Fruit fly (Drosophila melanogaster): Measurements from ENCODE around the gene Spag1.

Gene Spag1

DNA sequence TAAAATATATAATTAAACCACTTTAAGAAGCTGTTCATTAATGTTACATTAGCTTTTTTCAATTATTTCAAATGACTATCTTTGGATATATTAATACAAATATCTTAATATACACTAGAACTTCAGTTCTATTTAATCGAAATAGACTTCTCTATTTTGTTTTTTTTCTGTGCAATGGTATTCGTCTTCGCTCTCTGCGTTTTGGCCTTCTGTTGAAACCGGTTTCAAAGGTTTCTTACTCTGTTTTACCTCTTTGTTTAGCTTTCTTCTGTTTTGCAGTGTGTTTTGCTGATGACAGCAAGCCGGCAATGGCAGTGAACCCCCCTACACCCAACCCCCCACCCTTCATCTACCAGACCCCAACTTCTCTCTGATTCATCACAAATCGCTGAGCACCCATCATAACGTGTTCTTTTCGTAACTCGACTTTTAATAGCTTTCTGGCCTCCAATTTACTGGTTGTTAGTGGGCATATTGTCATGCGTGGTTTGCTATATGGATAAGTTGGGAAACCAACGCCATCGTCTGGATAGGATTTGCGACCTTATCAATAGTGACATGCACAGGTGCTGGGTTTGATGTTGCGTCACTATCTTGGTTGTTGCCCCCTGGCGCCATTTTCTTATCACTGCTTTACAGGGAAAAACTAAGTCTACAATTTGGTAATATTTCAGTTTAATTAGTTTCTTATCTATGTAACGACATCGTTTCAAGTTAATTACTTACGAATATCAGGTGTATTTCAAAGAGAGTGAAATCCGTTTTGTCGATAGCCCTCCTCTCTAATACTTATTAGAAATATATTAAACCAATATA, 21.4 kb downstream of the Spag1 start (continued):
- no peak for TF ChIP-seq twi (tag; optimal IDR thresholded peaks at IDR 0.05)

DNA sequence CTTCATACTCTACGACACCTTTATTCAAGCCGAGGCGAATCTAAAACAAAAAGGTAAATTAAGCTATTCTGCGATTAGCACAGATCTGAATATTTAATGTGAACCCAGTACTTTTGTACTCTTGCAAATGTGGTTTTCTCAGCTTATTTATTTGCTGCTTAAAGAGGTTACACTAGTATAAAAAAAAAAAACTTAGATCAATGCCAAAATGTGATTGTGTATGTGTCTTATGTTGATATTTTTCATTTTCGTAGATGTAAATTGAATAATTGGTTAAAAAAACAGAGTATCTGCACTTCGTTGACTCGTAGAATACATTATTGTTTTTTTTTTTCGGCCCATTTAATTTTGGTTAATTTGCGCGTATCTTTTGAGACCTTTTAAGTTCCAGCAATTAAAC, 22.1 kb downstream of the Spag1 start:
- TF ChIP-seq E2f1 (GFP tag; IDR thresholded peaks at IDR 0.05) (0 out of 2 replicates have a peak, but pooled peaks have one; percentile 17), CG2678 (tag; optimal IDR thresholded peaks at IDR 0.05) (peak; percentile 47), Meics (GFP tag; optimal IDR thresholded peaks at IDR 0.05) (peak; percentile 37), Ptx1 (GFP tag; IDR thresholded peaks at IDR 0.05) (peak; percentile 21; the same call in 1 of the 2 replicates), CG14441 (GFP tag; IDR thresholded peaks at IDR 0.05) (0 out of 2 replicates have a peak, but pooled peaks have one; percentile 13), CG15269 (tag; optimal IDR thresholded peaks at IDR 0.05) (peak; percentile 31), psq (GFP tag; optimal IDR thresholded peaks at IDR 0.05) (no peak), CG31224 (GFP tag; IDR thresholded peaks at IDR 0.05) (0 out of 2 replicates have a peak, but pooled peaks have one; percentile 5), H2.0 (GFP tag; IDR thresholded peaks at IDR 0.05) (no peak), lab (GFP tag; optimal IDR thresholded peaks at IDR 0.05) (peak; percentile 30), CG11093 (GFP tag; IDR thresholded peaks at IDR 0.05) (no peak), CG2120 (GFP tag; optimal IDR thresholded peaks at IDR 0.05) (peak; percentile 12), row (GFP tag; IDR thresholded peaks at IDR 0.05) (peak; percentile 69; the same call in 2 of the 3 replicates), kni (GFP tag; optimal IDR thresholded peaks at IDR 0.05) (no peak), croc (GFP tag; conservative IDR thresholded peaks at IDR 0.05) (no peak), CG13624 (GFP tag; optimal IDR thresholded peaks at IDR 0.05) (peak; percentile 3), Fer3 (tag; optimal IDR thresholded peaks at IDR 0.05) (peak; percentile 1), D19A (tag; optimal IDR thresholded peaks at IDR 0.05) (peak; percentile 79), CG11695 (GFP tag; IDR thresholded peaks at IDR 0.05) (0 out of 3 replicates have a peak, but pooled peaks have one; percentile 38)

- no peak for TF ChIP-seq Rfx (GFP tag; IDR thresholded peaks at IDR 0.05)
- TF ChIP-seq lab (GFP tag; optimal IDR thresholded peaks at IDR 0.05): peak; percentile 29
- TF ChIP-seq gro (GFP tag; optimal IDR thresholded peaks at IDR 0.05): no peak
- peak; percentile 36 for TF ChIP-seq wek (GFP tag; optimal IDR thresholded peaks at IDR 0.05)
- no peak for TF ChIP-seq CG2199 (GFP tag; IDR thresholded peaks at IDR 0.05)
- no peak for TF ChIP-seq exex (tag; optimal IDR thresholded peaks at IDR 0.05)
- peak; percentile 11; the same call in 1 of the 2 replicates for TF ChIP-seq Adf1 (GFP tag; IDR thresholded peaks at IDR 0.05)
- TF ChIP-seq NC2β (GFP tag; optimal IDR thresholded peaks at IDR 0.05): no peak
- no peak for TF ChIP-seq Mad (GFP tag; optimal IDR thresholded peaks at IDR 0.05)
- TF ChIP-seq oc (tag; optimal IDR thresholded peaks at IDR 0.05): no peak
- no peak for TF ChIP-seq lola (GFP tag; optimal IDR thresholded peaks at IDR 0.05)
- TF ChIP-seq Pdp1 (GFP tag; optimal IDR thresholded peaks at IDR 0.05): peak in 1 of 2 experiments; percentile 53
- TF ChIP-seq Med (GFP tag): peak; percentile 30
- peak; percentile 6 for TF ChIP-seq crc (GFP tag; optimal IDR thresholded peaks at IDR 0.05)
- no peak for TF ChIP-seq CG1647 (GFP tag; optimal IDR thresholded peaks at IDR 0.05)
- no peak for TF ChIP-seq pzg (GFP tag; optimal IDR thresholded peaks at IDR 0.05)
- TF ChIP-seq CG1233 (GFP tag; optimal IDR thresholded peaks at IDR 0.05): no peak
- TF ChIP-seq NfI (GFP tag; optimal IDR thresholded peaks at IDR 0.05): no peak
- TF ChIP-seq CG7963 (GFP tag; IDR thresholded peaks at IDR 0.05; ENCODE audit: partially characterized antibody): no peak
- TF ChIP-seq klu (GFP tag; IDR thresholded peaks at IDR 0.05): no peak
- TF ChIP-seq row (GFP tag; IDR thresholded peaks at IDR 0.05): peak; percentile 26; the same call in 1 of the 3 replicates
- TF ChIP-seq dysf (GFP tag; IDR thresholded peaks at IDR 0.05): 0 out of 3 replicates have a peak, but pooled peaks have one; percentile 5
- no peak for TF ChIP-seq PHDP (tag; optimal IDR thresholded peaks at IDR 0.05)
- peak; percentile 3 for TF ChIP-seq CG18599 (GFP tag; optimal IDR thresholded peaks at IDR 0.05)
- TF ChIP-seq Meics (GFP tag; optimal IDR thresholded peaks at IDR 0.05): peak; percentile 5
- TF ChIP-seq tna (GFP tag; IDR thresholded peaks at IDR 0.05; ENCODE audit: partially characterized antibody): no peak
- TF ChIP-seq amos (GFP tag; IDR thresholded peaks at IDR 0.05; ENCODE audit: partially characterized antibody): no peak
- TF ChIP-seq kay (GFP tag; optimal IDR thresholded peaks at IDR 0.05): no peak
- TF ChIP-seq lbe (GFP tag; optimal IDR thresholded peaks at IDR 0.05): no peak
These were observed 30.6 kb downstream of the Spag1 start, which contains the start of the genes CG14253 and CG46313 for dm6 chr3R:26978241-26978640. CG14253 (plus strand) TSS chr3R:26978541. CG46313 (plus strand) TSS chr3R:26978541.
